Worm (Caenorhabditis elegans) whole organism, late embryonic: ENCODE results near the gene C03B1.5.

Experiments
- C08G9.2 ChIP-seq: sonication (generic microtip); optimal IDR thresholded peaks from 2 replicates; lab custom pipeline; 2016; ENCODE audit warnings: mild to moderate bottlenecking, missing genetic modification characterization, moderate library complexity, missing compliant biosample characterization
- C38D4.7 ChIP-seq: fragments of 200-800 bp; sonication (Bioruptor generic); optimal IDR thresholded peaks from 2 replicates; lab custom pipeline; 2018; ENCODE audit warnings: mild to moderate bottlenecking, missing genetic modification characterization, moderate library complexity, missing compliant biosample characterization
- K02D7.2 ChIP-seq: sonication (generic microtip); optimal IDR thresholded peaks from 2 replicates; lab custom pipeline; 2017; ENCODE audit warnings: mild to moderate bottlenecking, missing genetic modification characterization, missing compliant biosample characterization
- K09A11.1 ChIP-seq: sonication (generic microtip); optimal IDR thresholded peaks from 2 replicates; lab custom pipeline; 2017; ENCODE audit warnings: antibody characterized with exemption, mild to moderate bottlenecking, missing genetic modification characterization, missing compliant biosample characterization; ENCODE audit not compliant: insufficient read depth
- Y22D7AL.16 ChIP-seq: sonication (generic microtip); optimal IDR thresholded peaks from 2 replicates; lab custom pipeline; 2016; ENCODE audit warnings: missing genetic modification characterization, missing compliant biosample characterization
- ahr-1 ChIP-seq: sonication (generic microtip); optimal IDR thresholded peaks from 2 replicates; lab custom pipeline; 2016; ENCODE audit warnings: missing genetic modification characterization, missing compliant biosample characterization
- ceh-14 ChIP-seq: sonication (generic microtip); optimal IDR thresholded peaks from 2 replicates; lab custom pipeline; 2016; ENCODE audit warnings: missing genotype, missing genetic modification characterization, missing compliant biosample characterization
- ceh-19 ChIP-seq: fragments of 200-800 bp; sonication (Bioruptor generic); optimal IDR thresholded peaks from 2 replicates; lab custom pipeline; 2018; ENCODE audit warnings: mild to moderate bottlenecking, missing genetic modification characterization, missing compliant biosample characterization
- ceh-2 ChIP-seq: sonication (generic microtip); optimal IDR thresholded peaks from 2 replicates; lab custom pipeline; 2016; ENCODE audit warnings: missing genotype, missing genetic modification characterization, missing compliant biosample characterization
- ceh-22 ChIP-seq: sonication (generic microtip); optimal IDR thresholded peaks from 2 replicates; lab custom pipeline; 2017; ENCODE audit warnings: missing biosample characterization, missing genetic modification characterization
- ceh-34 ChIP-seq: sonication (generic microtip); optimal IDR thresholded peaks from 2 replicates; lab custom pipeline; 2016; ENCODE audit warnings: mild to moderate bottlenecking, missing genetic modification characterization, missing compliant biosample characterization
- ceh-6 ChIP-seq: fragments of 200-800 bp; sonication (Bioruptor generic); optimal IDR thresholded peaks from 2 replicates; lab custom pipeline; 2018; ENCODE audit warnings: mild to moderate bottlenecking, missing genetic modification characterization, missing compliant biosample characterization
- ceh-9 ChIP-seq: sonication (generic microtip); optimal IDR thresholded peaks from 2 replicates; lab custom pipeline; 2016; ENCODE audit warnings: mild to moderate bottlenecking, missing genetic modification characterization, inconsistent platforms, missing compliant biosample characterization
- che-1 ChIP-seq: sonication (generic microtip); optimal IDR thresholded peaks from 2 replicates; lab custom pipeline; 2016; ENCODE audit warnings: mild to moderate bottlenecking, missing genetic modification characterization, missing compliant biosample characterization
- dve-1 ChIP-seq: sonication (generic microtip); optimal IDR thresholded peaks from 2 replicates; lab custom pipeline; 2017; ENCODE audit warnings: antibody characterized with exemption, mild to moderate bottlenecking, missing genetic modification characterization, missing compliant biosample characterization
- elt-2 ChIP-seq: sonication (generic microtip); optimal IDR thresholded peaks from 2 replicates; lab custom pipeline; 2016; ENCODE audit warnings: missing genetic modification reagents, missing genetic modification characterization, missing compliant biosample characterization
- ets-4 ChIP-seq: sonication (generic microtip); optimal IDR thresholded peaks from 2 replicates; lab custom pipeline; 2016; ENCODE audit warnings: missing genetic modification characterization, missing compliant biosample characterization
- hlh-13 ChIP-seq: fragments of 200-800 bp; sonication (Bioruptor generic); optimal IDR thresholded peaks from 2 replicates; lab custom pipeline; 2018; ENCODE audit warnings: mild to moderate bottlenecking, missing genetic modification characterization, missing compliant biosample characterization
- hlh-15 ChIP-seq: sonication (generic microtip); optimal IDR thresholded peaks from 2 replicates; lab custom pipeline; 2016; ENCODE audit warnings: missing genetic modification characterization, missing compliant biosample characterization
- hlh-6 ChIP-seq: sonication (generic microtip); optimal IDR thresholded peaks from 2 replicates; lab custom pipeline; 2016; ENCODE audit warnings: missing genotype, missing genetic modification characterization, missing compliant biosample characterization
- lim-6 ChIP-seq: sonication (generic microtip); optimal IDR thresholded peaks from 2 replicates; lab custom pipeline; 2016; ENCODE audit warnings: missing genetic modification characterization, missing compliant biosample characterization
- nhr-11 ChIP-seq: fragments of 150-350 bp; optimal IDR thresholded peaks from 2 replicates; lab custom pipeline; 2014; ENCODE audit warnings: missing biosample characterization, missing genetic modification characterization
- nhr-232 ChIP-seq: sonication (generic microtip); optimal IDR thresholded peaks from 2 replicates; lab custom pipeline; 2016; ENCODE audit warnings: missing genetic modification characterization, missing compliant biosample characterization
- npax-4 ChIP-seq: sonication (generic microtip); optimal IDR thresholded peaks from 2 replicates; lab custom pipeline; 2016; ENCODE audit warnings: missing genetic modification characterization, missing compliant biosample characterization
- odd-2 ChIP-seq: sonication (generic microtip); optimal IDR thresholded peaks from 2 replicates; lab custom pipeline; 2017; ENCODE audit warnings: antibody characterized with exemption, mild to moderate bottlenecking, missing genetic modification characterization, missing compliant biosample characterization
- pag-3 ChIP-seq: sonication (generic microtip); optimal IDR thresholded peaks from 2 replicates; lab custom pipeline; 2016; ENCODE audit warnings: missing compliant biosample characterization, missing genetic modification characterization, borderline replicate concordance
- pax-1 ChIP-seq: fragments of 150-350 bp; optimal IDR thresholded peaks from 2 replicates; lab custom pipeline; 2014; ENCODE audit warnings: missing biosample characterization, missing genetic modification characterization
- pqm-1 ChIP-seq: sonication (generic microtip); optimal IDR thresholded peaks from 2 replicates; lab custom pipeline; 2016; ENCODE audit warnings: missing genetic modification characterization, missing compliant biosample characterization
- pros-1 ChIP-seq: fragments of 150-350 bp; optimal IDR thresholded peaks from 2 replicates; lab custom pipeline; 2014; ENCODE audit warnings: missing biosample characterization, missing genetic modification reagents, missing genetic modification characterization
- ref-2 ChIP-seq: sonication (generic microtip); optimal IDR thresholded peaks from 2 replicates; lab custom pipeline; 2016; ENCODE audit warnings: missing genetic modification characterization, missing compliant biosample characterization
- sdc-2 ChIP-seq: sonication (generic microtip); optimal IDR thresholded peaks from 2 replicates; lab custom pipeline; 2016; ENCODE audit warnings: missing genotype, missing genetic modification characterization, missing compliant biosample characterization
- sox-2 ChIP-seq: fragments of 200-800 bp; sonication (Bioruptor generic); IDR thresholded peaks from 2 replicates; pipeline ENCODE4 v1.3.6; 2022; ENCODE audit warnings: missing genetic modification reagents, missing genetic modification characterization, missing compliant biosample characterization
- sox-4 ChIP-seq: sonication (generic microtip); optimal IDR thresholded peaks from 2 replicates; lab custom pipeline; 2017; ENCODE audit warnings: mild to moderate bottlenecking, missing genetic modification characterization, inconsistent platforms, missing compliant biosample characterization
- ttx-3 ChIP-seq: sonication (generic microtip); optimal IDR thresholded peaks from 2 replicates; lab custom pipeline; 2016; ENCODE audit warnings: missing genetic modification reagents, missing genetic modification characterization, missing compliant biosample characterization
- unc-3 ChIP-seq, 2 experiments: fragments of 200-800 bp in 1 of 2; sonication (Bioruptor generic) in 1 of 2; sonication (generic microtip) in 1 of 2; conservative IDR thresholded peaks in 1 of 2; optimal IDR thresholded peaks in 1 of 2; 2 replicates each; pipeline versions ENCODE4 v1.3.6 to Lab custom; 2016 to 2022; ENCODE audit warnings: missing compliant biosample characterization in 2 of 2, missing genetic modification characterization in 2 of 2, missing genetic modification reagents in 1 of 2
- ztf-16 ChIP-seq: sonication (generic microtip); optimal IDR thresholded peaks from 2 replicates; lab custom pipeline; 2017; ENCODE audit warnings: missing genetic modification characterization, missing compliant biosample characterization

C03B1.5 gene

DNA sequence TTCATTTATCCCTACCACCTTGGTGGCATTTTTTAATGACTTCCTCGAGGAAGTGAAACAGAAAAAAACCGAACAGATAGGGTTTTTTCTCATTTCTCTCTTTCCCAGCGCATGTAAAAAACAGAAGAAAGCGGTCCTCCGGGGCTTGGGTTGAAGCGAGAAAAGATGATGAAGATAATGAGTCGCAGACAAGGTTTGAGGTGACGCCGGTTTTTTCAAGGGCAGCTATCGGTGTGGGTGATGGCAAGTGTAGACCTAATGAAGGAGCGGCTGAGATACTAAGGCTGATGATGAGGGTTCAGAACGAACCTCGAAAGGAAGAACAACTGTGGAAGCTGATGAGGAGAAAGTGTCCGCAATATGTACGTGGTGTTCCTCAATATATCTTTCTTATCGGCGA lies 34.5 kb upstream of the C03B1.5 start:
- no peak for TF ChIP-seq ztf-16 (tag; lab: Kevin White, UChicago)
- TF ChIP-seq sdc-2 (tag; lab: Kevin White, UChicago), result no peak
- TF ChIP-seq sox-4, result no peak
- no peak for TF ChIP-seq elt-2 (tag; lab: Kevin White, UChicago)
- no peak for TF ChIP-seq ceh-19
- TF ChIP-seq pros-1 (tag; lab: Kevin White, UChicago), result no peak
- no peak for TF ChIP-seq odd-2 (tag; lab: Kevin White, UChicago)
- no peak for TF ChIP-seq unc-3 (GFP tag; conservative IDR thresholded peaks at IDR 0.05; lab: Robert Waterston, UW)
- no peak for TF ChIP-seq unc-3 (tag; optimal IDR thresholded peaks at IDR 0.05; lab: Kevin White, UChicago)
- no peak for TF ChIP-seq C08G9.2 (tag; lab: Kevin White, UChicago)
- no peak for TF ChIP-seq Y22D7AL.16 (tag; lab: Kevin White, UChicago)
- TF ChIP-seq lim-6 (tag; lab: Kevin White, UChicago), result no peak
- TF ChIP-seq pqm-1 (tag; lab: Kevin White, UChicago), result no peak
- no peak for TF ChIP-seq ceh-6
- no peak for TF ChIP-seq nhr-11 (tag; lab: Kevin White, UChicago)
- TF ChIP-seq dve-1, result no peak
- no peak for TF ChIP-seq ahr-1 (tag; lab: Kevin White, UChicago)
- no peak for TF ChIP-seq ets-4 (tag; lab: Kevin White, UChicago)

DNA sequence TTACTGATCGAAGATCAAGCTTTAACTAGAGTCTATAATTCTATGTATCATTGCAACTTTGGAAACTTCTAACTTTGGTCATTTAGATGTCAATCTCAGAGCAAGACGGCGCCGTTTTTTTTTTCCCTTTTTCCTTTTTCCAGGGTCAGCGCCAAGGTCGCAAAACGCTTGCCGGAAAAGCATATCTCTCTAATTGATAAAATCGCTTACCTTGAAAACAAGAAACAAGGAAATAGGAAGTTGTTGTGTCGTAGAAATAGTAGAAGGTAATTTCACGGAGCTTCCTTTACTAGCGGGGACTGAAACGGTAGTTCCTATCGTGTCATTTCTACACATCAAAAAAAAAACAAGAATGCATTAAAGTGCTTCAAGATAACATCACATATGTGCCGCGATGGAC lies 34.0 kb upstream of the C03B1.5 start:
- TF ChIP-seq ttx-3 (tag; lab: Kevin White, UChicago) (no peak), ref-2 (tag; lab: Kevin White, UChicago) (no peak), nhr-232 (tag; lab: Kevin White, UChicago) (no peak), ceh-14 (tag; lab: Kevin White, UChicago) (no peak), K09A11.1 (tag; lab: Kevin White, UChicago) (no peak), hlh-6 (tag; lab: Kevin White, UChicago) (no peak), pros-1 (tag; lab: Kevin White, UChicago) (no peak), hlh-13 (GFP tag; lab: Kevin White, UChicago) (no peak)

DNA sequence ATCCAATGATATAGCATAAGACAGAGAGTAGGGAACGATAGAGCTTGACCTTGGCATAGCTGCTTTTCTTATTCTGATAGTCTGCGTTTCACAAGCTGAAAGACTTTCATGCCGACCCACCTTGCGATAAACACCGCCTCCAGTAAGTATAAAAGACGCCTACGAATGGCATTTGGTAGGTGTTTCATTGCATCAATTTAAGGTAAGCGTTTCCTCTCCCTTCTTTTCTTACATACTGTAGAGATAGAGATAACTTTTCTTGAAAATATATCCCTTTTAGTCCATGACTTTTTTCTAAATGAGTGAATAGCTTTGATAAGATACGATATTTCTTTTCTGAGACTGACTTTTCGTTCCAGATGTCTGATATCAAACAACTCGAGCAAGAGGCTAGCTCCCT lies 32.3 kb upstream of the C03B1.5 start, which contains the start of gene col-167:
col-167 (plus strand) TSS at position 360 of the 400 bp plus-strand sequence.
- TF ChIP-seq lim-6 (tag; lab: Kevin White, UChicago) (no peak), ceh-14 (tag; lab: Kevin White, UChicago) (no peak), hlh-15 (tag; lab: Kevin White, UChicago) (no peak), nhr-11 (tag; lab: Kevin White, UChicago) (no peak), pax-1 (tag; lab: Kevin White, UChicago) (no peak), pag-3 (tag; lab: Kevin White, UChicago) (no peak), sox-2 (GFP tag; lab: Robert Waterston, UW) (no peak)

DNA sequence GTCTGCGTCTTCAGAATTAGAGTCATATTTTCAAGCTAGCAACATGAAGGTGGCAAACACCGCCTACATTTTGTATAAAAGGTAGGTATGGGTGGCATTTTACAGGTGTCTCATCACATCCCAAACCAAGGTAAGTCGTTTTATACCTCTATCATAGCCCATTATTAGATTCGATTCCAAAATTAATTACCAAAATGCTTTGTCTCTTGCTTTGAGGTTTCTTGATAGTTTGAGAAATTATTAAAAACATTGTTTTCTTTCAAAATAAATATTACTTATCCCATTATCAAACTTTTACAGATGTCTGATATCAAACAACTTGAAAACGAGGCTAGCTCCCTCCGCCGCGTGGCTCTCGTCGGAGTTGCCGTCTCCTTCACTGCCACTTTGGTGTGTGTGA lies 29.3 kb upstream of the C03B1.5 start, which contains the start of gene col-168:
col-168 (plus strand) TSS at position 301 of the 400 bp plus-strand sequence.
- TF ChIP-seq ceh-2, result no peak
- no peak for TF ChIP-seq sdc-2 (tag; lab: Kevin White, UChicago)
- TF ChIP-seq sox-2 (GFP tag; lab: Robert Waterston, UW), result no peak
- TF ChIP-seq C38D4.7, result no peak
- TF ChIP-seq ztf-16 (tag; lab: Kevin White, UChicago), result no peak
- no peak for TF ChIP-seq pax-1 (tag; lab: Kevin White, UChicago)
- no peak for TF ChIP-seq hlh-15 (tag; lab: Kevin White, UChicago)
- TF ChIP-seq ceh-6, result no peak
- TF ChIP-seq pag-3 (tag; lab: Kevin White, UChicago), result no peak

DNA sequence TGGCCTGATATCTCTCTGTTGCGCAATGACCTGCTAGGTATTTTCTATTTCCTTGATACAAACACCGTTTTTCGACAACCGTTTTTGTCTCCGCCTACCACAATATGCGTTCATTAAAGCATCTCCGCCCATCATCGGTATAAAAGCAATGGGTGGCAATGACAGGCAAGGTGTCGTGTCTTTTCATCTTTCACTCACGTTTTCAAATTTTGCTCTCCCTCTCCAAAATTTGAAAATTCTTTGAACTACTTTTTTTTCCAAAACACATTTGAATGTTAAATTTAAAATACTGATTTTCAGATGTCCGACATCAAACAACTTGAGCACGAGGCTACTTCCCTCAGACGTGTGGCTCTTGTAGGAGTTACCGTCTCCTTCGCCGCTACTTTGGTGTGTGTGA lies 26.5 kb upstream of the C03B1.5 start, which contains the start of gene col-169:
col-169 (plus strand) TSS at position 301 of the 400 bp plus-strand sequence.
- TF ChIP-seq ceh-34, result no peak
- no peak for TF ChIP-seq K09A11.1 (tag; lab: Kevin White, UChicago)
- TF ChIP-seq ceh-22, result no peak
- TF ChIP-seq ceh-2, result no peak
- no peak for TF ChIP-seq ref-2 (tag; lab: Kevin White, UChicago)
- no peak for TF ChIP-seq C38D4.7
- no peak for TF ChIP-seq che-1 (tag; lab: Kevin White, UChicago)
- no peak for TF ChIP-seq sox-4
- no peak for TF ChIP-seq Y22D7AL.16 (tag; lab: Kevin White, UChicago)
- no peak for TF ChIP-seq hlh-15 (tag; lab: Kevin White, UChicago)
- TF ChIP-seq hlh-13 (GFP tag; lab: Kevin White, UChicago), result no peak
- no peak for TF ChIP-seq K02D7.2
- no peak for TF ChIP-seq lim-6 (tag; lab: Kevin White, UChicago)
- no peak for TF ChIP-seq npax-4 (tag; lab: Kevin White, UChicago)
- no peak for TF ChIP-seq ceh-9
